Worm (Caenorhabditis elegans) whole organism, L2 larva: ENCODE measurements around the gene F42A9.6.
A peak's percentile ranks its signal among the peaks of the same experiment; 100 is the strongest.

ENCODE experiments used
- C34F6.9 ChIP-seq: fragments of 150-350 bp; optimal IDR thresholded peaks from 2 replicates; lab custom pipeline; 2014; ENCODE audit warnings: missing biosample characterization, missing genetic modification characterization
- F13H6.1 ChIP-seq: sonication (generic microtip); optimal IDR thresholded peaks from 2 replicates; lab custom pipeline; 2016; ENCODE audit warnings: missing genetic modification characterization, missing compliant biosample characterization
- R02D3.7 ChIP-seq: fragments of 150-350 bp; optimal IDR thresholded peaks from 2 replicates; lab custom pipeline; 2014; ENCODE audit warnings: missing biosample characterization, missing genetic modification characterization
- alr-1 ChIP-seq: fragments of 150-350 bp; optimal IDR thresholded peaks from 2 replicates; lab custom pipeline; 2014; ENCODE audit warnings: missing biosample characterization, missing genetic modification characterization
- blmp-1 ChIP-seq: sonication (generic microtip); optimal IDR thresholded peaks from 2 replicates; lab custom pipeline; 2017; ENCODE audit warnings: missing genetic modification characterization, mild to moderate bottlenecking, missing compliant biosample characterization, antibody characterized with exemption, moderate library complexity; ENCODE audit not compliant: insufficient read depth
- ceh-16 ChIP-seq: fragments of 150-350 bp; optimal IDR thresholded peaks from 2 replicates; lab custom pipeline; 2014; ENCODE audit warnings: missing biosample characterization, missing genetic modification characterization
- ceh-82 ChIP-seq: fragments of 150-350 bp; optimal IDR thresholded peaks from 2 replicates; lab custom pipeline; 2014; ENCODE audit warnings: missing biosample characterization, missing genetic modification characterization
- crh-2 ChIP-seq: sonication (generic microtip); optimal IDR thresholded peaks from 2 replicates; lab custom pipeline; 2017; ENCODE audit warnings: missing biosample characterization, missing genetic modification characterization
- egl-27 ChIP-seq: sonication (generic microtip); optimal IDR thresholded peaks from 3 replicates; lab custom pipeline; 2017; ENCODE audit warnings: missing biosample characterization, missing genetic modification reagents, missing genetic modification characterization
- elt-3 ChIP-seq: sonication (generic microtip); optimal IDR thresholded peaks from 2 replicates; lab custom pipeline; 2017; ENCODE audit warnings: missing biosample characterization, missing genetic modification characterization
- fos-1 ChIP-seq: fragments of 150-350 bp; optimal IDR thresholded peaks from 2 replicates; lab custom pipeline; 2014; ENCODE audit warnings: missing biosample characterization, missing genetic modification characterization
- gmeb-1 ChIP-seq: fragments of 150-350 bp; optimal IDR thresholded peaks from 2 replicates; lab custom pipeline; 2014; ENCODE audit warnings: missing biosample characterization, missing genetic modification characterization
- lin-13 ChIP-seq: fragments of 150-350 bp; optimal IDR thresholded peaks from 2 replicates; lab custom pipeline; 2014; ENCODE audit warnings: missing biosample characterization, missing genetic modification reagents, missing genetic modification characterization
- lin-39 ChIP-seq: fragments of 150-350 bp; optimal IDR thresholded peaks from 2 replicates; lab custom pipeline; 2014; ENCODE audit warnings: missing biosample characterization, missing genetic modification reagents, missing genetic modification characterization
- lsy-2 ChIP-seq, 2 experiments: fragments of 150-350 bp in 1 of 2; sonication (generic microtip) in 1 of 2; optimal IDR thresholded peaks; 2 replicates each; lab custom pipeline; 2014 to 2017; ENCODE audit warnings: missing biosample characterization in 2 of 2, missing genetic modification characterization in 2 of 2
- mab-5 ChIP-seq: fragments of 150-350 bp; optimal IDR thresholded peaks from 2 replicates; lab custom pipeline; 2014; ENCODE audit warnings: missing biosample characterization, missing genetic modification characterization
- mbf-1 ChIP-seq: sonication (generic microtip); optimal IDR thresholded peaks from 2 replicates; lab custom pipeline; 2017; ENCODE audit warnings: missing biosample characterization, missing genetic modification characterization
- nhr-12 ChIP-seq: fragments of 150-350 bp; optimal IDR thresholded peaks from 2 replicates; lab custom pipeline; 2014; ENCODE audit warnings: missing biosample characterization, missing genetic modification characterization
- nhr-129 ChIP-seq: fragments of 150-350 bp; optimal IDR thresholded peaks from 2 replicates; lab custom pipeline; 2014; ENCODE audit warnings: missing biosample characterization, missing genetic modification characterization
- nhr-21 ChIP-seq: fragments of 150-350 bp; optimal IDR thresholded peaks from 2 replicates; lab custom pipeline; 2014; ENCODE audit warnings: missing biosample characterization, missing genetic modification characterization
- nhr-237 ChIP-seq: fragments of 150-350 bp; optimal IDR thresholded peaks from 2 replicates; lab custom pipeline; 2014; ENCODE audit warnings: missing biosample characterization, missing genetic modification characterization
- nhr-25 ChIP-seq: fragments of 150-350 bp; sonication (generic microtip); optimal IDR thresholded peaks from 3 replicates; lab custom pipeline; 2014; ENCODE audit warnings: missing biosample characterization, missing genetic modification characterization
- nhr-6 ChIP-seq: fragments of 150-350 bp; optimal IDR thresholded peaks from 2 replicates; lab custom pipeline; 2014; ENCODE audit warnings: missing biosample characterization, missing genetic modification characterization
- nhr-77 ChIP-seq: fragments of 150-350 bp; optimal IDR thresholded peaks from 2 replicates; lab custom pipeline; 2014; ENCODE audit warnings: missing biosample characterization, missing genetic modification characterization
- sem-4 ChIP-seq: fragments of 150-350 bp; optimal IDR thresholded peaks from 2 replicates; lab custom pipeline; 2014; ENCODE audit warnings: missing biosample characterization, missing genetic modification reagents, missing genetic modification characterization
- skn-1 ChIP-seq: sonication (generic microtip); optimal IDR thresholded peaks from 2 replicates; lab custom pipeline; 2017; ENCODE audit warnings: missing biosample characterization, missing genetic modification characterization
- sma-3 ChIP-seq: sonication (generic microtip); optimal IDR thresholded peaks from 2 replicates; lab custom pipeline; 2016; ENCODE audit warnings: missing genetic modification reagents, missing genetic modification characterization, missing compliant biosample characterization
- sma-9 ChIP-seq, 2 experiments: fragments of 150-350 bp in 1 of 2; sonication (generic microtip) in 1 of 2; optimal IDR thresholded peaks; 2 replicates each; lab custom pipeline; 2014 to 2016; ENCODE audit warnings: missing genetic modification characterization in 2 of 2, mild to moderate bottlenecking in 1 of 2, missing biosample characterization in 1 of 2, missing compliant biosample characterization in 1 of 2, missing genetic modification reagents in 1 of 2, moderate library complexity in 1 of 2
- unc-55 ChIP-seq: fragments of 150-350 bp; sonication (generic microtip); optimal IDR thresholded peaks from 3 replicates; lab custom pipeline; 2014; ENCODE audit warnings: missing biosample characterization, missing genetic modification reagents, missing genetic modification characterization
- unc-62 ChIP-seq: fragments of 150-350 bp; optimal IDR thresholded peaks from 2 replicates; lab custom pipeline; 2014; ENCODE audit warnings: missing biosample characterization, missing genetic modification reagents, missing genetic modification characterization
- zag-1 ChIP-seq: fragments of 150-350 bp; optimal IDR thresholded peaks from 2 replicates; lab custom pipeline; 2014; ENCODE audit warnings: missing biosample characterization, missing genetic modification characterization
- ztf-4 ChIP-seq: fragments of 150-350 bp; optimal IDR thresholded peaks from 2 replicates; lab custom pipeline; 2014; ENCODE audit warnings: missing biosample characterization, missing genetic modification characterization

F42A9.6 gene

DNA sequence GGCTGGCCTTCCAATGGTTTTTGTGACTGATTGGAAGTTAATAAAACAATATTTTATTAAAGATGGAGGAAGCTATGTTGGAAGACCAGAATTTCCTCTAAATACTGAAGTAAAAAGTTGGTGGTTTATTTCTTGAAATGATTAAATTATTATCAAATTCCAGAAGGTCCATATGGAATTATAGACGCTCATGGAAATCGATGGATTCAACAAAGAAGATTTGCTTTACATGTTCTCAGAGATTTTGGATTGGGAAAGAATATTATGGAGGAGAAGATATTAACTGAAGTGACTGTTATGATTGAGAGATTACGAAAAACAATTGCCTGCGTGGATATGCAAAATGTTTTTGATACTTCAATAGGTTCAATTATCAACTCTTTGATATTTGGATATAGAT is 6.3 kb downstream of the F42A9.6 start:
- TF ChIP-seq alr-1 (tag; lab: Kevin White, UChicago) (no peak), nhr-237 (no peak), nhr-21 (tag; lab: Kevin White, UChicago) (no peak), unc-62 (GFP tag; lab: Kevin White, UChicago) (no peak), lin-13 (GFP tag; lab: Kevin White, UChicago) (no peak), mab-5 (tag; lab: Kevin White, UChicago) (no peak), lin-39 (tag; lab: Kevin White, UChicago) (no peak), nhr-77 (no peak), fos-1 (tag; lab: Kevin White, UChicago) (no peak), zag-1 (tag; lab: Kevin White, UChicago) (no peak), ceh-16 (no peak)
- TF ChIP-seq, all 48 proteins: peak for 0

DNA sequence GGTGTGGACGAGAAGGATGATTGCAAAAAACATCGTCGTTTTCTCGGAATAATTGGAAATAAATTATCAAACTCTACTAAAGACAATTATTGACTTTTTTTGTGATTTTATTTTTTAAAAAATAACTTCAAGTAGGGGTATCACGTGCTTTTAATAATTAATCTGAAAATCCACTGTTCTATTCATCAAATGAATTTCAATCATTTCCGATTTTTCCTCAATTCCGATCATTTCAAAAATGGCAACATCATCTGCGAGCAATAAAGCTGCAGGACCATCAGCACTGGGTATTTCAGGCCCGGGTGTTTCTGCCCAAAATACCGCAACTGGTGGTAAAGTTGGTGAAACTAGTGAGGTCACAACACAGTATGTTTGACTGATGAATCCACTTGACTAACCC is 8.0 kb downstream of the F42A9.6 start, which contains the start of the genes F42A9.7 and F42A9.3:
TSS of gene F42A9.7 (minus strand) at position 101 of the 400 bp plus-strand sequence.
TSS of gene F42A9.3 (plus strand) at position 214 of the 400 bp plus-strand sequence.
- TF ChIP-seq lsy-2 (tag; optimal IDR thresholded peaks at IDR 0.05; lab: Kevin White, UChicago) (no peak), mbf-1 (no peak), R02D3.7 (no peak), nhr-6 (tag; lab: Kevin White, UChicago) (no peak), fos-1 (tag; lab: Kevin White, UChicago) (no peak), sma-9 (GFP tag; optimal IDR thresholded peaks at IDR 0.05; lab: Kevin White, UChicago) (no peak), sma-9 (tag; optimal IDR thresholded peaks at IDR 0.05; lab: Kevin White, UChicago) (no peak), ztf-4 (tag; lab: Kevin White, UChicago) (no peak), elt-3 (tag; lab: Kevin White, UChicago) (no peak), C34F6.9 (tag; lab: Kevin White, UChicago) (no peak), skn-1 (tag; lab: Kevin White, UChicago) (no peak), blmp-1 (tag; lab: Kevin White, UChicago) (no peak)
- TF ChIP-seq, all 48 proteins: peak for 0

DNA sequence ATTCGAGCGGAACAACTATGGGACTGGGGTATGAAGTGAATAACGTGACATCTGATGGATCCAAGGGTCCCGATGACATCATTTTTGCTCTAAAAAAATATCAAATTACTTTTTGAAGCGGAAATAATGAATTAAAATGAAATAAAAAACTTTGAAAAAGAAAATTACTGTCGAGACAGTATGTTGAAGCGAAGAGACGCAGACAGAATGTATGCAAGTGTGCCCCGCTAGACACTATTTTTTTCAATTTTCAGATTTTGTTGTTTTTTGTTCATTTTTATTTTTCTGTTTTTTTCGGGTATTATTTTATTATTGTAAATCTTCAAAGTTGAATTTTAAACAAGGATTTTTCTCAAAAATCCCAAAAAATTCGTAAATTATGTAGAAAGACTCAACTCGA is 9.7 kb downstream of the F42A9.6 start, which contains the start of gene F42A9.8:
TSS of gene F42A9.8 (minus strand) at position 88 of the 400 bp plus-strand sequence.
- peak in 1 of 2 experiments; percentile 35 for TF ChIP-seq lsy-2 (tag; optimal IDR thresholded peaks at IDR 0.05; lab: Kevin White, UChicago)
- peak; percentile 51 for TF ChIP-seq C34F6.9 (tag; lab: Kevin White, UChicago)
- peak; percentile 46 for TF ChIP-seq unc-55
- no peak for TF ChIP-seq ceh-82

DNA sequence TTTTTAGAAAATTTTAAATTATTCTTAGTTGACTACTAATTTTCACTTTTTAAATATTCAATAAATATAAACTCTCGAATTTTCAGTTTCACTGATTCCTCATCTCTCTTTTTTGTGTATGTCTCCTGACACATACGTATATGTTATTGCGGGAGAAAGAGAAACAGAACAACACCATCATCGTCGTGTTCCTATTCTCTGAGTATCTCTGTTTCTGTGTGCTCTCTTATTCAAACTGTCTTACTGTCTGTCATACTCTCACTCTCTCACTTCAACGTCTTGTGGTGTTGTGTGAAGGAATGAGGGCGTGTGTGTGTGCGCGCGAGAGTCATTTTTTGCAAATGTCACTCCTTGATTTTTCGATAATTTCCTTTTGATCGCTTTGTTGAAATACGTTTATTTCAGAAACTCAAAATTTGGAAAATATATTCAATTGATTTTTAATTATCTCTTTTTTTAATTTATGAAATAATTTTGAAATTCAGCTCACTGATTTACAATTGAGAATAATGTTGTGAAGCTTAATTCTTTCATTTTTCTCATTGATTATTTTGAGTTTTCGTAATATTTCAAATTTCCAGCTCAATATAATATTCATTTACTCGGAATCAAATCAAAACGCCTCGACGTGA is 11.2 kb downstream of the F42A9.6 start, which contains the start of gene lin-49:
TSS of gene lin-49 (plus strand) at position 582 of the 632 bp plus-strand sequence.
- TF ChIP-seq crh-2 (tag; lab: Kevin White, UChicago): peak; percentile 84
- peak; percentile 78 for TF ChIP-seq blmp-1 (tag; lab: Kevin White, UChicago)
- TF ChIP-seq alr-1 (tag; lab: Kevin White, UChicago): no peak
- peak; percentile 90 for TF ChIP-seq fos-1 (tag; lab: Kevin White, UChicago)
- peak; percentile 65 for TF ChIP-seq nhr-6 (tag; lab: Kevin White, UChicago)
- TF ChIP-seq sem-4 (tag; lab: Kevin White, UChicago): peak; percentile 44
- TF ChIP-seq nhr-129 (tag; lab: Kevin White, UChicago): peak; percentile 89
- peak; percentile 60 for TF ChIP-seq nhr-21 (tag; lab: Kevin White, UChicago)
- TF ChIP-seq sma-3: peak; percentile 26
- no peak for TF ChIP-seq elt-3 (tag; lab: Kevin White, UChicago)
- TF ChIP-seq lsy-2 (tag; optimal IDR thresholded peaks at IDR 0.05; lab: Kevin White, UChicago): peak in 1 of 2 experiments; percentile 78
- TF ChIP-seq mab-5 (tag; lab: Kevin White, UChicago): peak; percentile 12
- peak; percentile 33 for TF ChIP-seq egl-27 (tag; lab: Kevin White, UChicago)
- TF ChIP-seq C34F6.9 (tag; lab: Kevin White, UChicago): peak; percentile 90
- no peak for TF ChIP-seq nhr-12 (tag; lab: Kevin White, UChicago)
- peak; percentile 81 for TF ChIP-seq sma-9 (GFP tag; optimal IDR thresholded peaks at IDR 0.05; lab: Kevin White, UChicago)
- no peak for TF ChIP-seq sma-9 (tag; optimal IDR thresholded peaks at IDR 0.05; lab: Kevin White, UChicago)
- no peak for TF ChIP-seq ceh-16
- TF ChIP-seq nhr-25 (tag; lab: Kevin White, UChicago): peak; percentile 74
- TF ChIP-seq F13H6.1 (tag; lab: Kevin White, UChicago): peak; percentile 71
- peak; percentile 15 for TF ChIP-seq gmeb-1 (tag; lab: Kevin White, UChicago)
- TF ChIP-seq unc-62 (GFP tag; lab: Kevin White, UChicago): no peak
- peak; percentile 57 for TF ChIP-seq lin-13 (GFP tag; lab: Kevin White, UChicago)
- peak; percentile 79 for TF ChIP-seq unc-55
